Worm (Caenorhabditis elegans): Measurements from ENCODE around the gene nlp-80.

ce11 chrV:11078874-11079273 lies 13.5 kb upstream of the nlp-80 start:
- TF ChIP-seq dmd-4 (tag; optimal IDR thresholded peaks at IDR 0.05; ENCODE audit: borderline replicate concordance) (no peak), elt-2 (tag; optimal IDR thresholded peaks at IDR 0.05) (no peak)

All from whole organism, late embryonic.